Fruit fly (Drosophila melanogaster) whole organism, wandering third instar larva: ENCODE results near the gene CG6527.

ENCODE experiments used
- Abd-B ChIP-seq: fragments of >200 bp; optimal IDR thresholded peaks from 2 replicates; lab custom pipeline; 2017; ENCODE audit warnings: missing biosample characterization, missing genetic modification characterization
- Dfd ChIP-seq: fragments of >200 bp; optimal IDR thresholded peaks from 2 replicates; lab custom pipeline; 2017; ENCODE audit warnings: missing biosample characterization, missing genetic modification characterization
- Hnf4 ChIP-seq: fragments of 200-800 bp; sonication (Bioruptor generic); optimal IDR thresholded peaks from 2 replicates; lab custom pipeline; 2016; ENCODE audit warnings: missing biosample characterization, mild to moderate bottlenecking, missing genetic modification characterization
- Hr83 ChIP-seq: fragments of 200-300 bp; sonication (Bioruptor generic); optimal IDR thresholded peaks from 2 replicates; lab custom pipeline; 2016; ENCODE audit warnings: missing biosample characterization, mild to moderate bottlenecking, missing genetic modification characterization, moderate library complexity; ENCODE audit not compliant: poor library complexity, severe bottlenecking
- Myc ChIP-seq: fragments of >200 bp; optimal IDR thresholded peaks from 2 replicates; lab custom pipeline; 2017
- OdsH ChIP-seq: fragments of 200-800 bp; sonication (Bioruptor generic); optimal IDR thresholded peaks from 2 replicates; lab custom pipeline; 2016; ENCODE audit warnings: missing biosample characterization, mild to moderate bottlenecking, missing genetic modification characterization
- Rel ChIP-seq, 2 experiments: fragments of 200-800 bp; sonication (Bioruptor generic) in 1 of 2; optimal IDR thresholded peaks; 2 replicates in 1 of 2; 3 replicates in 1 of 2; lab custom pipeline; 2016 to 2019; ENCODE audit warnings: mild to moderate bottlenecking in 2 of 2, missing biosample characterization in 2 of 2, missing genetic modification characterization in 2 of 2, moderate library complexity in 1 of 2
- Vsx2 ChIP-seq: fragments of 200-300, 225-300 bp; sonication (Bioruptor generic); optimal IDR thresholded peaks from 2 replicates; lab custom pipeline; 2018; ENCODE audit warnings: missing biosample characterization, missing genetic modification characterization; ENCODE audit not compliant: partially characterized antibody
- dsf ChIP-seq: sonication (Bioruptor generic); optimal IDR thresholded peaks from 2 replicates; lab custom pipeline; 2016; ENCODE audit warnings: missing biosample characterization, missing genetic modification characterization, borderline replicate concordance
- pan ChIP-seq: fragments of >200 bp; optimal IDR thresholded peaks from 2 replicates; lab custom pipeline; 2017
- psq ChIP-seq: fragments of 200-800 bp; sonication (Bioruptor generic); optimal IDR thresholded peaks from 3 replicates; lab custom pipeline; 2017; ENCODE audit warnings: missing biosample characterization, mild to moderate bottlenecking, missing genetic modification characterization, moderate library complexity
- tai ChIP-seq: sonication (Bioruptor generic); optimal IDR thresholded peaks from 2 replicates; lab custom pipeline; 2016; ENCODE audit warnings: missing biosample characterization, missing genetic modification characterization

DNA sequence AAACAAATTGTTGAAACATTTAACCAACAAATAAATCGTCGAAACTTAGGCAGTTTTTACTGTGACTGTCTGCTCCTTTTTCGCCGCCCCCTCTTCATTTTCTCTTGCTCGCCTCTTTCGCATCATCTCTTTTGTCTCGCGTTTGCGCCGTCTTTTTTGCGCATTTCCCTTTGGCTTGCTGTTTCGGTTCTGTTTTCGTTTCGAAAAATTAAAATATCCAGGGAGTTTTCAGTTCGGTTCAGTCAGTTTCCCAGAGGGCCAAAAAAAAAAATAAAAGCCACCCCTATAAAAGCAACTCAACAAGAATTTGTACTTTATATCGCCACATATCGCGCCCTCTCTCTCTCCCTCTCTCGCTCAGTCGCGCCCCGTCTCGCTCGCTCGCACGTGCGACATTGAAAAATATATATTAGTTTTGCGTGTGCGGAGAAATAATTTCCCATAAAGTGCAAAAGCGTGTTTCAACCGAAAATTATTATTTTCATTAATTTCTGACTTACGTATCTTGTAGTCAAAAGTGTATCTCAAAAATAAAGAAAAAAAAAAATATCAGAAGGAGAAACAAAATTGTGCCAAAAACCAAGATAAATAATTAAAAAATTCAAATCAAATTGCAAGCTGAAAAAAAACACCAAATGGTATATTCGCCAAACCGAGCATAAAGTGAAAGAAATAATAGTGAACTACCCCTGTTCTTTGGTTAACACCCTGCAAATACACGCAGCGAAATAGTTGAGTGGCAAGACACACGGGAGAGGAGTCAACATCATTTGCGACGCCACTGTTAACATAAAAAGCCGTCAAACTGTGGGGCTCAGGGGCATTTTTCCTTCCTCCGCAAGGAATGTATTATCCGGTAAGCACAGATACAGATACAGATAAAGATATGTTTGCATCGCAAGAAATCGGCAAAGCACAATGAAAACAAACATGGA lies 41.2 kb downstream of the CG6527 start:
- TF ChIP-seq Vsx2 (GFP tag; lab: Kevin White, UChicago) (no peak), Abd-B (GFP tag; lab: Kevin White, UChicago) (no peak), pan (lab: Kevin White, UChicago) (no peak), Dfd (GFP tag; lab: Kevin White, UChicago) (no peak), OdsH (GFP tag; lab: Kevin White, UChicago) (no peak), dsf (no peak), Rel (GFP tag; optimal IDR thresholded peaks at IDR 0.05; lab: Kevin White, UChicago) (no peak), Rel (tag; optimal IDR thresholded peaks at IDR 0.05; lab: Kevin White, UChicago) (no peak), Hr83 (GFP tag; lab: Kevin White, UChicago) (no peak), Hnf4 (GFP tag; lab: Kevin White, UChicago) (no peak), psq (peak; percentile 93), Myc (lab: Kevin White, UChicago) (no peak), tai (no peak)
